Worm (Caenorhabditis elegans): Measurements from ENCODE around the gene ZK262.4.

Gene ZK262.4

DNA sequence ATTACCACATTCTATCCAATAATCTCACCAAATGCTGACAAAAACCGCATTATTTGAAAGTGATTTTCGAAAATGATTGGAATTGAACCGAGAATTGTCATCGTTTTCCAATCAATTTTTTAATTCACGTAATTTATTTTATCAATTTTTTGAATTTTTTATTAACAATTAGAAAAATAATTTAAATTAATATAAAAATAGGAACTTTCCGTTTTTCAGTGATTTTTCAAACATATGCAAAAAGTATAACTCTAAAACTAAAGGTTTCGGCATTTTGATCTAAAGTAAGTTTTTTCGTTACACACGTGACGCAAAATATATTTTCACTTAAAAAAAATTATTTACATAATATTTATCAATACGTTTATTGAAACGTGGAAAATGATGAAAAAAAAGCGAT is 30.2 kb downstream of the ZK262.4 start, which contains the start of gene Y51A2B.6:
Y51A2B.6 (minus strand) TSS at position 101 of the 400 bp plus-strand sequence.
- TF ChIP-seq ceh-36 (tag; optimal IDR thresholded peaks at IDR 0.05) (no peak), sea-1 (GFP tag; conservative IDR thresholded peaks at IDR 0.05) (no peak), tbx-11 (GFP tag; IDR thresholded peaks at IDR 0.05) (no peak), hmg-4 (GFP tag; optimal IDR thresholded peaks at IDR 0.05) (no peak), B0310.2 (tag; optimal IDR thresholded peaks at IDR 0.05) (no peak), hmbx-1 (tag; optimal IDR thresholded peaks at IDR 0.05) (no peak), tra-4 (tag; optimal IDR thresholded peaks at IDR 0.05) (no peak), ceh-13 (GFP tag; optimal IDR thresholded peaks at IDR 0.05) (no peak), tbx-37 (GFP tag; conservative IDR thresholded peaks at IDR 0.05) (no peak), hnd-1 (tag; optimal IDR thresholded peaks at IDR 0.05) (no peak), flt-1 (GFP tag; IDR thresholded peaks at IDR 0.05) (no peak), aly-1 (tag; optimal IDR thresholded peaks at IDR 0.05) (no peak), F13C5.2 (tag; optimal IDR thresholded peaks at IDR 0.05) (no peak), pes-1 (GFP tag; IDR thresholded peaks at IDR 0.05) (no peak), scrt-1 (GFP tag; IDR thresholded peaks at IDR 0.05) (no peak), ets-7 (tag; optimal IDR thresholded peaks at IDR 0.05) (no peak), ama-1 (optimal IDR thresholded peaks at IDR 0.05) (no peak)

DNA sequence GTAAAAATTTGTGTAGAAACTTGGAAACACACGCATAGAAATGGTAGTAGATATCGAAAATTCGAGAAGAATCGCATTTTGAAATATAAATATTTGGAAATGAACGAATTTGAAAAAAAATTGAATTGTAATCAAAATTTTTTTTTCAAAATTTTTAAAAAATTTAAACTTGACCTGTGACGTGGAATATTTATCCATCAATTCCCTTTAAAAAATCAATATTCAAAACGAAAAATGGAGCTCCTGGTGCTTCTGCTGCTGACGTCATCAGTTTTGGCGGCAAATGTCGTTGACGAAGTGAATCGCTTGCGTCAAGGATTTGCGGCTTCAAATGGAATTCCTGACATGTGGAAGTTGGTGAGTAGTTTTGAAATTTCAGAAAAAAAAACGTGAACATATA is 35.3 kb downstream of the ZK262.4 start, which contains the start of the genes Y51A2B.4 and Y51A2B.5:
Y51A2B.4 (minus strand) TSS at position 101 of the 400 bp plus-strand sequence.
Y51A2B.5 (plus strand) TSS at position 232 of the 400 bp plus-strand sequence.
- TF ChIP-seq tbx-11 (GFP tag; IDR thresholded peaks at IDR 0.05) (no peak), pes-1 (GFP tag; IDR thresholded peaks at IDR 0.05) (no peak)

DNA sequence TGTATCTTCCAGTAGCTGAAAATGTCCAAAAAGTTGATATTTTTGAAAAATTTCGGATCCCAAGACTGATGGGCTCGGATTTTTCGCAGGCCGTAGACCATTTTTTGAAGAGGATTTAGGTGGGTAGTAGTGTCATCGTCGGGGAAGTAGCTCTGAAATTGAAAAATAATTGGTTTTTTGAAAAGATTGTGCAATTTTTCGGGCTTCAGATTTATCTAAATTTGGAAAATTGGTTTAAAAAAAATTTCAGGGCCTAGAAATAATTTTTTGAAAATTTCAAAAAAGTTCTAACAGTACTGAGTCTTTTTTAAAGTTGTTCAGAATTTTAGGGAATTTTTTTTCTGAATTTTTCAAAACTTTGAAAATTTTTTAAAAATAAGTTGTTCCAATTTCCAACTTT is 41.8 kb downstream of the ZK262.4 start, which contains the start of gene nhr-288:
nhr-288 (minus strand) TSS at position 101 of the 400 bp plus-strand sequence.
- TF ChIP-seq scrt-1 (GFP tag; IDR thresholded peaks at IDR 0.05), result no peak

DNA sequence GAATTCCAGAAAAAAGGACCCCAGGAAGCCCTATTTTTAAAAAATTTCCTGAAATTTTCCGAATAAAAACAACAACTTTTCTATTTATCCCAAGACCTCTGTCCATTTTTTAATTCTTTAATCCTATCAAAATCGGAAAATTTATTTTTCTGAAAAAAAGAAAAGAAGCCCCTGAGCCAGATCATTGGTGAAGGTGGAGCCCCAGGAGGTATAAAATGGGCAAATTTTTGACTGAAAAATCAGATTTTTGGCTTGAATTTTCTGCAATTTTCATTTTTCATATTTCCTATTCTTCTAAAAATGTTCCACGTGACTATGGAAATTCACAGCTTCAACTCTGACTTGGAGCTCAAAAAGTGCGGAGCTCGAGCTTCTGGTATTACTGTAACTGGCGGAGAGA is 45.6 kb downstream of the ZK262.4 start, which contains the start of gene Y51A2B.8:
Y51A2B.8 (plus strand) TSS at position 301 of the 400 bp plus-strand sequence.
- no peak for TF ChIP-seq scrt-1 (GFP tag; IDR thresholded peaks at IDR 0.05)
- no peak for TF ChIP-seq ceh-13 (GFP tag; optimal IDR thresholded peaks at IDR 0.05)
- no peak for TF ChIP-seq hmg-4 (GFP tag; optimal IDR thresholded peaks at IDR 0.05)
- TF ChIP-seq F13C5.2 (tag; optimal IDR thresholded peaks at IDR 0.05), result no peak
- no peak for TF ChIP-seq hmbx-1 (tag; optimal IDR thresholded peaks at IDR 0.05)
- TF ChIP-seq ets-7 (tag; optimal IDR thresholded peaks at IDR 0.05), result no peak
- no peak for TF ChIP-seq ceh-36 (tag; optimal IDR thresholded peaks at IDR 0.05)
- TF ChIP-seq hnd-1 (tag; optimal IDR thresholded peaks at IDR 0.05), result no peak
- TF ChIP-seq tbx-11 (GFP tag; IDR thresholded peaks at IDR 0.05), result no peak
- no peak for TF ChIP-seq tra-4 (tag; optimal IDR thresholded peaks at IDR 0.05)
- TF ChIP-seq tbx-37 (GFP tag; conservative IDR thresholded peaks at IDR 0.05), result no peak
- TF ChIP-seq ama-1 (optimal IDR thresholded peaks at IDR 0.05), result no peak
- no peak for TF ChIP-seq sea-1 (GFP tag; conservative IDR thresholded peaks at IDR 0.05)

DNA sequence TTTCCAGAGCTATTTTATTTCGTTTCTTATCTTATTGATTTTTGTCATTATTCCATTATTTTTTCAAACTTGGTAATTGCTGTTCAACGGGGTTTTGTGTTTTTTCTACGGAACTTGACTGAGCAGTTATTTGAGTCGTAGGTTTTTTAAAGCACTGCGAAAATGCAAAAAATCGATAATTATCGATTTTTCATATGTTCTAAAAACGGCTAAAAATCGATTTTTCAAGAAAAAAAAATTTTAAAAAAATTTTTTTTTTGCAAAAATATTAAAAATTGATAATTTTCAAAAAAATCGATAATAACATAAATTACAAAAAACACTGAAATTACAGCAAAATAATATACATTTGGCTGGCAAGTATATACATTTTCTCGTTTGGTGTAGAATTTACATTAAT is 48.8 kb downstream of the ZK262.4 start:
- TF ChIP-seq tbx-11 (GFP tag; IDR thresholded peaks at IDR 0.05) (no peak), pes-1 (GFP tag; IDR thresholded peaks at IDR 0.05) (no peak), ets-7 (tag; optimal IDR thresholded peaks at IDR 0.05) (no peak), aly-1 (tag; optimal IDR thresholded peaks at IDR 0.05) (no peak), hmbx-1 (tag; optimal IDR thresholded peaks at IDR 0.05) (no peak), ama-1 (optimal IDR thresholded peaks at IDR 0.05) (no peak), flt-1 (GFP tag; IDR thresholded peaks at IDR 0.05) (no peak), ceh-36 (tag; optimal IDR thresholded peaks at IDR 0.05) (no peak), scrt-1 (GFP tag; IDR thresholded peaks at IDR 0.05) (no peak), tbx-37 (GFP tag; conservative IDR thresholded peaks at IDR 0.05) (no peak)

DNA sequence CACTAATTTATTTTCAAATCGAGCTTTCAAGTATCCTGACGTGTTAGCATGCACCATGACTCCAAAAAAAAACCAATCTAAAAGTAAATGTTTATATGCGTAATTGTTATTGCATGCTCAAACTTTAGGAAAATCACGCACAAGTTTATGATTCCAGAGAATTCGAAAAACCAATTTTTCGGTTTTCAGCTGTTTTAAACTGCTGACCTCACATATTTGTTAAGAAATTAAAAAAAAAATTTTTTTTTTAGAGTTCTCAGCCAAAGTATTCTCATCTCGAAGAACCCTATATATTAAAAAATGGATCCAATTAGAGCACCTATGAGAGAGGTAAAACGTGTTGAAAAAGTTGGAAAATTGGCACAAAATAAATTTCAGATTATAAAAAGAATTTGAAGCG is 50.2 kb downstream of the ZK262.4 start, which contains the start of gene Y51A2B.2:
Y51A2B.2 (plus strand) TSS at position 301 of the 400 bp plus-strand sequence.
- no peak for TF ChIP-seq tra-4 (tag; optimal IDR thresholded peaks at IDR 0.05)
- TF ChIP-seq tbx-37 (GFP tag; conservative IDR thresholded peaks at IDR 0.05), result no peak
